Worm (Caenorhabditis elegans) whole organism, young adult: Measurements from ENCODE around the gene cct-5.
A peak's percentile ranks its signal among the peaks of the same experiment; 100 is the strongest.

Experiments
- B0035.1 ChIP-seq: sonication (generic microtip); optimal IDR thresholded peaks from 2 replicates; lab custom pipeline; 2016; ENCODE audit warnings: missing genetic modification characterization, mild to moderate bottlenecking, missing compliant biosample characterization, missing genotype, missing genetic modification reagents
- B0336.3 ChIP-seq: fragments of 200-800 bp; sonication (Bioruptor generic); IDR thresholded peaks from 2 replicates; pipeline ENCODE4 v1.3.6; 2022; ENCODE audit warnings: missing genetic modification characterization, missing compliant biosample characterization
- D2030.7 ChIP-seq: fragments of 200-800 bp; sonication (Bioruptor generic); IDR thresholded peaks from 2 replicates; pipeline ENCODE4 v1.3.6; 2022; ENCODE audit warnings: missing genetic modification reagents, missing genetic modification characterization, missing compliant biosample characterization
- F37B4.10 ChIP-seq: fragments of 200-800 bp; sonication (Bioruptor generic); IDR thresholded peaks from 2 replicates; pipeline ENCODE4 v1.3.6; 2022; ENCODE audit warnings: missing genetic modification characterization, missing compliant biosample characterization
- F49E8.2 ChIP-seq: sonication (generic microtip); optimal IDR thresholded peaks from 3 replicates; lab custom pipeline; 2017; ENCODE audit warnings: missing genetic modification characterization, mild to moderate bottlenecking, missing compliant biosample characterization, antibody characterized with exemption, moderate library complexity; ENCODE audit not compliant: insufficient read depth
- F57C9.4 ChIP-seq: sonication (generic microtip); optimal IDR thresholded peaks from 2 replicates; lab custom pipeline; 2017; ENCODE audit warnings: mild to moderate bottlenecking, missing genetic modification characterization, missing compliant biosample characterization
- K12H6.12 ChIP-seq: fragments of 200-800 bp; sonication (Bioruptor generic); optimal IDR thresholded peaks from 2 replicates; lab custom pipeline; 2018; ENCODE audit warnings: mild to moderate bottlenecking, missing genetic modification characterization, missing compliant biosample characterization
- Y56A3A.18 ChIP-seq: fragments of 200-800 bp; sonication (Bioruptor generic); IDR thresholded peaks from 2 replicates; pipeline ENCODE4 v1.3.6; 2022; ENCODE audit warnings: missing genetic modification reagents, missing genetic modification characterization, missing compliant biosample characterization
- akir-1 ChIP-seq: fragments of 200-800 bp; sonication (Bioruptor generic); optimal IDR thresholded peaks from 2 replicates; lab custom pipeline; 2018; ENCODE audit warnings: mild to moderate bottlenecking, missing genetic modification characterization, moderate library complexity, missing compliant biosample characterization
- aptf-2 ChIP-seq: fragments of 200-800 bp; sonication (Bioruptor generic); conservative IDR thresholded peaks from 2 replicates; pipeline ENCODE4 v1.3.6; 2022; ENCODE audit warnings: missing genetic modification reagents, missing genetic modification characterization, missing compliant biosample characterization
- atf-7 ChIP-seq: sonication (generic microtip); optimal IDR thresholded peaks from 2 replicates; lab custom pipeline; 2017; ENCODE audit warnings: mild to moderate bottlenecking, missing genetic modification characterization, missing compliant biosample characterization
- attf-3 ChIP-seq: fragments of 200-800 bp; sonication (Bioruptor generic); conservative IDR thresholded peaks from 2 replicates; pipeline ENCODE4 v1.3.6; 2022; ENCODE audit warnings: missing genetic modification reagents, missing genetic modification characterization, missing compliant biosample characterization
- ceh-58 ChIP-seq: fragments of 200-800 bp; sonication (Bioruptor generic); IDR thresholded peaks from 2 replicates; pipeline ENCODE4 v1.3.6; 2022; ENCODE audit warnings: missing genetic modification characterization, missing compliant biosample characterization
- ceh-79 ChIP-seq: sonication (generic microtip); optimal IDR thresholded peaks from 2 replicates; lab custom pipeline; 2017; ENCODE audit warnings: mild to moderate bottlenecking, missing genetic modification characterization, missing compliant biosample characterization
- chd-7 ChIP-seq: sonication (generic microtip); optimal IDR thresholded peaks from 2 replicates; lab custom pipeline; 2016; ENCODE audit warnings: mild to moderate bottlenecking, missing genetic modification characterization, moderate library complexity, missing compliant biosample characterization
- dpff-1 ChIP-seq: sonication (generic microtip); optimal IDR thresholded peaks from 2 replicates; lab custom pipeline; 2017; ENCODE audit warnings: mild to moderate bottlenecking, missing genetic modification characterization, missing compliant biosample characterization
- efl-1 ChIP-seq: fragments of 150-350 bp; optimal IDR thresholded peaks from 2 replicates; lab custom pipeline; 2014; ENCODE audit warnings: missing biosample characterization, missing genetic modification reagents, missing genetic modification characterization
- ekl-4 ChIP-seq: fragments of 200-800 bp; sonication (Bioruptor generic); IDR thresholded peaks from 2 replicates; pipeline ENCODE4 v1.3.6; 2022; ENCODE audit warnings: missing genetic modification reagents, missing genetic modification characterization, missing compliant biosample characterization
- gei-17 ChIP-seq: fragments of 200-800 bp; sonication (Bioruptor generic); optimal IDR thresholded peaks from 2 replicates; lab custom pipeline; 2018; ENCODE audit warnings: mild to moderate bottlenecking, missing genetic modification characterization, missing compliant biosample characterization
- him-1 ChIP-seq: sonication (generic microtip); optimal IDR thresholded peaks from 2 replicates; lab custom pipeline; 2016; ENCODE audit warnings: missing genotype, missing genetic modification reagents, missing genetic modification characterization, missing compliant biosample characterization
- hlh-26 ChIP-seq: fragments of 200-800 bp; sonication (Bioruptor generic); conservative IDR thresholded peaks from 2 replicates; pipeline ENCODE4 v1.3.6; 2022; ENCODE audit warnings: missing genetic modification reagents, missing genetic modification characterization, missing compliant biosample characterization
- hmg-1.2 ChIP-seq: fragments of 200-800 bp; sonication (Bioruptor generic); IDR thresholded peaks from 2 replicates; pipeline ENCODE4 v1.3.6; 2022; ENCODE audit warnings: missing genetic modification reagents, missing genetic modification characterization, missing compliant biosample characterization
- hmg-20 ChIP-seq: fragments of 200-800 bp; sonication (Bioruptor generic); IDR thresholded peaks from 2 replicates; pipeline ENCODE4 v1.3.6; 2022; ENCODE audit warnings: missing genetic modification reagents, missing genetic modification characterization, missing compliant biosample characterization
- let-526 ChIP-seq: fragments of 200-800 bp; sonication (Bioruptor generic); IDR thresholded peaks from 2 replicates; pipeline ENCODE4 v1.3.6; 2022; ENCODE audit warnings: missing genetic modification reagents, missing genetic modification characterization, missing compliant biosample characterization
- let-607 ChIP-seq, 2 experiments: fragments of 200-800 bp in 1 of 2; sonication (Bioruptor generic) in 1 of 2; sonication (generic microtip) in 1 of 2; optimal IDR thresholded peaks; 2 replicates each; lab custom pipeline; 2016 to 2018; ENCODE audit warnings: mild to moderate bottlenecking in 2 of 2, missing compliant biosample characterization in 2 of 2, missing genetic modification characterization in 2 of 2, moderate library complexity in 2 of 2, missing genotype in 1 of 2
- lin-26 ChIP-seq: fragments of 200-800 bp; sonication (Bioruptor generic); IDR thresholded peaks from 2 replicates; pipeline ENCODE4 v1.3.6; 2022; ENCODE audit warnings: missing genetic modification reagents, missing genetic modification characterization, missing compliant biosample characterization
- lin-40 ChIP-seq: sonication (generic microtip); optimal IDR thresholded peaks from 2 replicates; lab custom pipeline; 2016; ENCODE audit warnings: missing genetic modification characterization, mild to moderate bottlenecking, missing compliant biosample characterization, missing genotype, missing genetic modification reagents
- lin-54 ChIP-seq: fragments of 200-800 bp; sonication (Bioruptor generic); optimal IDR thresholded peaks from 2 replicates; lab custom pipeline; 2018; ENCODE audit warnings: mild to moderate bottlenecking, missing genetic modification characterization, missing compliant biosample characterization
- lir-1 ChIP-seq: fragments of 200-800 bp; sonication (Bioruptor generic); conservative IDR thresholded peaks from 2 replicates; pipeline ENCODE4 v1.3.6; 2022; ENCODE audit warnings: missing genetic modification reagents, missing genetic modification characterization, missing compliant biosample characterization
- madf-3 ChIP-seq: fragments of 200-800 bp; sonication (Bioruptor generic); IDR thresholded peaks from 2 replicates; pipeline ENCODE4 v1.3.6; 2022; ENCODE audit warnings: missing genetic modification reagents, missing genetic modification characterization, missing compliant biosample characterization
- madf-6 ChIP-seq: fragments of 200-800 bp; sonication (Bioruptor generic); IDR thresholded peaks from 2 replicates; pipeline ENCODE4 v1.3.6; 2022; ENCODE audit warnings: missing genetic modification reagents, missing genetic modification characterization, missing compliant biosample characterization
- madf-8 ChIP-seq: fragments of 200-800 bp; sonication (Bioruptor generic); conservative IDR thresholded peaks from 2 replicates; pipeline ENCODE4 v1.3.6; 2022; ENCODE audit warnings: missing genetic modification reagents, missing genetic modification characterization, missing compliant biosample characterization
- mcd-1 ChIP-seq: fragments of 200-800 bp; sonication (Bioruptor generic); IDR thresholded peaks from 2 replicates; pipeline ENCODE4 v1.3.6; 2022; ENCODE audit warnings: missing genetic modification reagents, missing genetic modification characterization, missing compliant biosample characterization
- nfyb-1 ChIP-seq: fragments of 200-800 bp; sonication (Bioruptor generic); IDR thresholded peaks from 2 replicates; pipeline ENCODE4 v1.3.6; 2022; ENCODE audit warnings: missing genetic modification reagents, missing genetic modification characterization, missing compliant biosample characterization
- nhr-120 ChIP-seq: fragments of 200-800 bp; sonication (Bioruptor generic); IDR thresholded peaks from 2 replicates; pipeline ENCODE4 v1.3.6; 2022; ENCODE audit warnings: missing genetic modification characterization, missing compliant biosample characterization
- nhr-179 ChIP-seq: sonication (generic microtip); optimal IDR thresholded peaks from 2 replicates; lab custom pipeline; 2016; ENCODE audit warnings: mild to moderate bottlenecking, missing genetic modification characterization, missing compliant biosample characterization
- nhr-27 ChIP-seq: fragments of 200-800 bp; sonication (Bioruptor generic); optimal IDR thresholded peaks from 2 replicates; lab custom pipeline; 2018; ENCODE audit warnings: mild to moderate bottlenecking, missing genetic modification characterization, moderate library complexity, missing compliant biosample characterization
- nhr-80 ChIP-seq: sonication (generic microtip); optimal IDR thresholded peaks from 2 replicates; lab custom pipeline; 2016; ENCODE audit warnings: missing genetic modification characterization, missing compliant biosample characterization
- nhr-90 ChIP-seq: sonication (generic microtip); optimal IDR thresholded peaks from 2 replicates; lab custom pipeline; 2016; ENCODE audit warnings: missing genotype, mild to moderate bottlenecking, missing genetic modification characterization, missing compliant biosample characterization
- repo-1 ChIP-seq: sonication (generic microtip); optimal IDR thresholded peaks from 2 replicates; lab custom pipeline; 2017; ENCODE audit warnings: mild to moderate bottlenecking, missing genetic modification characterization, missing compliant biosample characterization
- rpc-1 ChIP-seq, 2 experiments: fragments of 150-350 bp in 1 of 2; sonication (generic microtip) in 1 of 2; optimal IDR thresholded peaks; 2 replicates each; lab custom pipeline; 2014 to 2018; ENCODE audit warnings: missing biosample characterization in 1 of 2, missing genetic modification characterization in 1 of 2, missing genetic modification reagents in 1 of 2, missing genotype in 1 of 2
- sea-2 ChIP-seq: fragments of 200-800 bp; sonication (Bioruptor generic); IDR thresholded peaks from 2 replicates; pipeline ENCODE4 v1.3.6; 2022; ENCODE audit warnings: missing genetic modification characterization, missing compliant biosample characterization
- snpc-1.1 ChIP-seq: sonication (generic microtip); optimal IDR thresholded peaks from 2 replicates; lab custom pipeline; 2017; ENCODE audit warnings: missing genetic modification characterization, mild to moderate bottlenecking, missing compliant biosample characterization, antibody characterized with exemption, moderate library complexity, missing genotype, missing genetic modification reagents; ENCODE audit not compliant: insufficient read depth
- snpc-3.4 ChIP-seq: sonication (generic microtip); optimal IDR thresholded peaks from 2 replicates; lab custom pipeline; 2017; ENCODE audit warnings: missing genetic modification characterization, mild to moderate bottlenecking, missing compliant biosample characterization, antibody characterized with exemption, moderate library complexity, missing genotype, missing genetic modification reagents
- somi-1 ChIP-seq: fragments of 200-800 bp; sonication (Bioruptor generic); optimal IDR thresholded peaks from 2 replicates; lab custom pipeline; 2018; ENCODE audit warnings: mild to moderate bottlenecking, missing genetic modification characterization, missing compliant biosample characterization
- unc-62 ChIP-seq: fragments of 150-350 bp; optimal IDR thresholded peaks from 2 replicates; lab custom pipeline; 2014; ENCODE audit warnings: missing biosample characterization, missing genetic modification reagents, missing genetic modification characterization
- xnd-1 ChIP-seq: sonication (generic microtip); optimal IDR thresholded peaks from 2 replicates; lab custom pipeline; 2016; ENCODE audit warnings: missing genotype, missing genetic modification reagents, missing genetic modification characterization, missing compliant biosample characterization
- zfh-2 ChIP-seq: fragments of 200-800 bp; sonication (Bioruptor generic); conservative IDR thresholded peaks from 2 replicates; pipeline ENCODE4 v1.3.6; 2022; ENCODE audit warnings: missing genetic modification reagents, missing genetic modification characterization, missing compliant biosample characterization
- ztf-3 ChIP-seq: fragments of 200-800 bp; sonication (Bioruptor generic); optimal IDR thresholded peaks from 2 replicates; lab custom pipeline; 2018; ENCODE audit warnings: mild to moderate bottlenecking, missing genetic modification characterization, missing compliant biosample characterization

cct-5 gene

ce11 chrIII:4551963-4552362 lies 44.0 kb upstream of the cct-5 start (continued):
- TF ChIP-seq Y56A3A.18 (GFP tag; lab: Robert Waterston, UW) (no peak), K12H6.12 (peak; percentile 79), repo-1 (tag; lab: Kevin White, UChicago) (no peak), B0336.3 (GFP tag; lab: Robert Waterston, UW) (peak; percentile 45; the same call in 1 of the 2 replicates), nhr-120 (GFP tag; lab: Robert Waterston, UW) (no peak), efl-1 (GFP tag; lab: Kevin White, UChicago) (no peak), somi-1 (no peak), madf-8 (GFP tag; lab: Robert Waterston, UW) (no peak), snpc-3.4 (tag; lab: Kevin White, UChicago) (no peak), aptf-2 (GFP tag; lab: Robert Waterston, UW) (no peak), F57C9.4 (tag; lab: Kevin White, UChicago) (no peak), nhr-179 (tag; lab: Kevin White, UChicago) (no peak), ekl-4 (GFP tag; lab: Robert Waterston, UW) (0 out of 2 replicates have a peak, but pooled peaks have one; percentile 30), lin-40 (tag; lab: Kevin White, UChicago) (peak; percentile 59), sea-2 (GFP tag; lab: Robert Waterston, UW) (no peak), attf-3 (GFP tag; lab: Robert Waterston, UW) (0 out of 2 replicates have a peak, but pooled peaks have one; percentile 9), madf-3 (no peak), akir-1 (GFP tag; lab: Kevin White, UChicago) (no peak), atf-7 (no peak), lir-1 (no peak), him-1 (no peak), mcd-1 (GFP tag; lab: Robert Waterston, UW) (peak; percentile 65), F49E8.2 (no peak), hmg-1.2 (GFP tag; lab: Robert Waterston, UW) (peak; percentile 68; the same call in 1 of the 2 replicates), dpff-1 (tag; lab: Kevin White, UChicago) (no peak), D2030.7 (GFP tag; lab: Robert Waterston, UW) (no peak), let-526 (GFP tag; lab: Robert Waterston, UW) (no peak), ceh-58 (GFP tag; lab: Robert Waterston, UW) (no peak), nfyb-1 (GFP tag; lab: Robert Waterston, UW) (peak; percentile 72), nhr-27 (tag; lab: Kevin White, UChicago) (no peak), hmg-20 (GFP tag; lab: Robert Waterston, UW) (no peak), lin-26 (GFP tag; lab: Robert Waterston, UW) (peak; percentile 47; the same call in 1 of the 2 replicates), chd-7 (tag; lab: Kevin White, UChicago) (peak; percentile 44), nhr-80 (tag; lab: Kevin White, UChicago) (peak; percentile 98), lin-54 (GFP tag; lab: Kevin White, UChicago) (peak; percentile 40), hlh-26 (no peak), zfh-2 (GFP tag; lab: Robert Waterston, UW) (peak; percentile 98)

ce11 chrIII:4548739-4549138 lies 40.8 kb upstream of the cct-5 start, which contains the start of gene M88.4:
M88.4 (plus strand) TSS chrIII:4549039.
- TF ChIP-seq madf-6 = no peak
- TF ChIP-seq efl-1 (GFP tag; lab: Kevin White, UChicago) = no peak
- TF ChIP-seq atf-7 = no peak
- no peak for TF ChIP-seq unc-62 (GFP tag; lab: Kevin White, UChicago)
- TF ChIP-seq snpc-1.1 (tag; lab: Kevin White, UChicago) = no peak
- TF ChIP-seq F37B4.10 (GFP tag; lab: Robert Waterston, UW) = no peak
- no peak for TF ChIP-seq nhr-90 (tag; lab: Kevin White, UChicago)
- no peak for TF ChIP-seq xnd-1
- no peak for TF ChIP-seq ztf-3 (GFP tag; lab: Kevin White, UChicago)
- no peak for TF ChIP-seq gei-17 (GFP tag; lab: Kevin White, UChicago)
- no peak for TF ChIP-seq B0035.1 (tag; lab: Kevin White, UChicago)
- no peak for TF ChIP-seq ceh-79 (tag; lab: Kevin White, UChicago)
- no peak for TF ChIP-seq lin-26 (GFP tag; lab: Robert Waterston, UW)
- no peak for TF ChIP-seq rpc-1 (optimal IDR thresholded peaks at IDR 0.05; lab: Kevin White, UChicago)
- no peak for TF ChIP-seq rpc-1 (tag; optimal IDR thresholded peaks at IDR 0.05; lab: Kevin White, UChicago)
- no peak for TF ChIP-seq let-607 (tag; optimal IDR thresholded peaks at IDR 0.05; lab: Kevin White, UChicago)
